Worm (Caenorhabditis elegans) whole organism, midembryonic: ENCODE results near the gene T06E4.7.
A peak's percentile ranks its signal among the peaks of the same experiment; 100 is the strongest.
"Not testable (repeated sequence)": the region's sequence is repeated elsewhere in the genome, so short reads cannot be mapped to it uniquely, and the experiment has no call there.

Experiments used
- cog-1 ChIP-seq: sonication (generic microtip); optimal IDR thresholded peaks from 2 replicates; lab custom pipeline; 2016; ENCODE audit warnings: missing genetic modification characterization, missing compliant biosample characterization
- flt-1 ChIP-seq: fragments of 200-800 bp; sonication (Bioruptor generic); IDR thresholded peaks from 2 replicates; pipeline ENCODE4 v1.3.6; 2022; ENCODE audit warnings: missing genetic modification characterization, missing compliant biosample characterization
- med-1 ChIP-seq: sonication (generic microtip); optimal IDR thresholded peaks from 2 replicates; lab custom pipeline; 2017; ENCODE audit warnings: missing genetic modification characterization, mild to moderate bottlenecking, missing compliant biosample characterization, antibody characterized with exemption, missing genetic modification reagents; ENCODE audit not compliant: insufficient read depth
- tab-1 ChIP-seq: fragments of 200-800 bp; sonication (Bioruptor generic); IDR thresholded peaks from 2 replicates; pipeline ENCODE4 v1.3.6; 2022; ENCODE audit warnings: missing genetic modification characterization, missing compliant biosample characterization
- ztf-23 ChIP-seq: fragments of 200-800 bp; sonication (Bioruptor generic); IDR thresholded peaks from 2 replicates; pipeline ENCODE4 v1.3.6; 2022; ENCODE audit warnings: missing genetic modification reagents, missing genetic modification characterization, missing compliant biosample characterization
- ztf-29 ChIP-seq: fragments of 200-800 bp; sonication (Bioruptor generic); IDR thresholded peaks from 2 replicates; pipeline ENCODE4 v1.3.6; 2022; ENCODE audit warnings: missing genetic modification reagents, missing genetic modification characterization, missing compliant biosample characterization

DNA sequence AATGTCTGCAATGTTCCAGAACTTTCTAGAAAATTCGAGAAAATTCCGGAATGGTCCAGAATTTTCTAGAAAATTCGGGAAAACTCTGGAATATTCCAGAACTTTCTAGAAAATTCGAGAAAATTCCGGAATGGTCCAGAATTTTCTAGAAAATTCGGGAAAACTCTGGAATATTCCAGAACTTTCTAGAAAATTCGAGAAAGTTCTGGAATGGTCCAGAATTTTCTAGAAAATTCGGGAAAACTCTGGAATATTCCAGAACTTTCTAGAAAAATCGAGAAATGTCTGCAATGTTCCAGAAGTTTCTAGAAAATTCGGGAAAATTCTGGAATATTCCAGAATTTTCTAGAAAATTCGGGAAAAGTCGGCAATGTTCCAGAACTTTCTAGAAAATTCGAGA, 22.7 kb upstream of the T06E4.7 start:
- not testable (repeated sequence) for TF ChIP-seq ztf-23; cog-1 (tag; lab: Kevin White, UChicago); tab-1 (GFP tag; lab: Robert Waterston, UW); med-1 (GFP tag; lab: Kevin White, UChicago); ztf-29
- TF ChIP-seq flt-1 (GFP tag; lab: Robert Waterston, UW): peak; percentile 75; the same call in 1 of the 2 replicates
